Fruit fly (Drosophila melanogaster) whole organism, embryonic: ENCODE measurements around the gene CG33932.

Source experiments
- ATbp ChIP-seq: fragments of 200-800 bp; sonication (Bioruptor generic); optimal IDR thresholded peaks from 2 replicates; lab custom pipeline; 2017; ENCODE audit warnings: missing biosample characterization, mild to moderate bottlenecking, missing genetic modification characterization, missing genetic modification reagents
- Adf1 ChIP-seq: fragments of 200-800 bp; sonication (Bioruptor generic); IDR thresholded peaks from 2 replicates; pipeline ENCODE4 v1.3.6; 2022; ENCODE audit warnings: missing biosample characterization, missing genetic modification characterization
- CG12155 ChIP-seq: fragments of 200-800 bp; sonication (Bioruptor generic); optimal IDR thresholded peaks from 3 replicates; lab custom pipeline; 2016; ENCODE audit warnings: missing biosample characterization, missing genetic modification characterization
- CG12299 ChIP-seq: fragments of 200-800 bp; sonication (Bioruptor generic); optimal IDR thresholded peaks from 2 replicates; lab custom pipeline; 2018; ENCODE audit warnings: missing biosample characterization, mild to moderate bottlenecking, missing genetic modification characterization
- CG12744 ChIP-seq: fragments of 200-800 bp; sonication (Bioruptor generic); optimal IDR thresholded peaks from 2 replicates; lab custom pipeline; 2016; ENCODE audit warnings: missing biosample characterization, missing genetic modification characterization
- CG13894 ChIP-seq: fragments of 200-800 bp; sonication (Bioruptor generic); optimal IDR thresholded peaks from 3 replicates; lab custom pipeline; 2018; ENCODE audit warnings: missing biosample characterization, mild to moderate bottlenecking, missing genetic modification characterization, moderate library complexity
- CG15514 ChIP-seq: fragments of 200-800 bp; sonication (Bioruptor generic); optimal IDR thresholded peaks from 3 replicates; lab custom pipeline; 2017; ENCODE audit warnings: missing biosample characterization, missing genetic modification characterization, mild to moderate bottlenecking, moderate library complexity, missing genetic modification reagents
- CG15696 ChIP-seq: fragments of 200-800 bp; sonication (Bioruptor generic); optimal IDR thresholded peaks from 2 replicates; lab custom pipeline; 2019; ENCODE audit warnings: missing biosample characterization, mild to moderate bottlenecking, missing genetic modification characterization, moderate library complexity
- CG2116 ChIP-seq: fragments of 200-800 bp; sonication (Bioruptor generic); optimal IDR thresholded peaks from 3 replicates; lab custom pipeline; 2018; ENCODE audit warnings: missing biosample characterization, mild to moderate bottlenecking, missing genetic modification characterization
- CG32767 ChIP-seq: fragments of 200-800 bp; sonication (Bioruptor generic); IDR thresholded peaks from 2 replicates; pipeline ENCODE4 v1.3.6; 2022; ENCODE audit warnings: missing biosample characterization, missing genetic modification characterization
- CG33557 ChIP-seq: fragments of 200-800 bp; sonication (Bioruptor generic); optimal IDR thresholded peaks from 2 replicates; lab custom pipeline; 2019; ENCODE audit warnings: missing biosample characterization, mild to moderate bottlenecking, missing genetic modification characterization, moderate library complexity
- CG3995 ChIP-seq: fragments of 200-800 bp; sonication (Bioruptor generic); optimal IDR thresholded peaks from 3 replicates; lab custom pipeline; 2016; ENCODE audit warnings: missing biosample characterization, missing genetic modification characterization
- CG6254 ChIP-seq: fragments of 200-800 bp; sonication (Bioruptor generic); optimal IDR thresholded peaks from 3 replicates; lab custom pipeline; 2017; ENCODE audit warnings: mild to moderate bottlenecking, missing biosample characterization, missing genetic modification reagents, missing genetic modification characterization
- CG7271 ChIP-seq: fragments of 200-800 bp; sonication (Bioruptor generic); optimal IDR thresholded peaks from 2 replicates; lab custom pipeline; 2018; ENCODE audit warnings: missing biosample characterization, mild to moderate bottlenecking, missing genetic modification characterization, moderate library complexity
- CG8478 ChIP-seq: fragments of >200 bp; optimal IDR thresholded peaks from 2 replicates; lab custom pipeline; 2018
- CG9215 ChIP-seq: fragments of 200-800 bp; sonication (Bioruptor generic); IDR thresholded peaks from 2 replicates; pipeline ENCODE4 v1.3.6; 2022; ENCODE audit warnings: missing biosample characterization, missing genetic modification characterization
- CTCF ChIP-seq: fragments of 200-800 bp; sonication (Bioruptor generic); optimal IDR thresholded peaks from 2 replicates; lab custom pipeline; 2017; ENCODE audit warnings: missing biosample characterization, mild to moderate bottlenecking, missing genetic modification characterization, moderate library complexity
- Dip2 ChIP-seq: fragments of 200-800 bp; sonication (Bioruptor generic); IDR thresholded peaks from 2 replicates; pipeline ENCODE4 v1.3.6; 2022; ENCODE audit warnings: missing biosample characterization, missing genetic modification characterization
- H15 ChIP-seq: fragments of 200-800 bp; sonication (Bioruptor generic); IDR thresholded peaks from 3 replicates; pipeline ENCODE4 v1.3.6; 2022; ENCODE audit warnings: missing biosample characterization, missing genetic modification characterization
- HmgD ChIP-seq: fragments of 200-800 bp; sonication (Bioruptor generic); optimal IDR thresholded peaks from 3 replicates; lab custom pipeline; 2016; ENCODE audit warnings: missing biosample characterization, missing genetic modification characterization
- HmgZ ChIP-seq: fragments of 200-800 bp; sonication (Bioruptor generic); optimal IDR thresholded peaks from 2 replicates; lab custom pipeline; 2018; ENCODE audit warnings: missing biosample characterization, mild to moderate bottlenecking, missing genetic modification characterization
- Hr51 ChIP-seq, 2 experiments: fragments of 200-800 bp; sonication (Bioruptor generic); optimal IDR thresholded peaks; 2 replicates in 1 of 2; 3 replicates in 1 of 2; lab custom pipeline; 2016 to 2018; ENCODE audit warnings: missing biosample characterization in 2 of 2, missing genetic modification characterization in 2 of 2, mild to moderate bottlenecking in 1 of 2, moderate library complexity in 1 of 2
- Med ChIP-seq: fragments of 200-800 bp; sonication (Bioruptor generic); peaks from one replicate; lab custom pipeline; 2016; ENCODE audit warnings: missing biosample characterization, missing genetic modification characterization, mild to moderate bottlenecking, inconsistent platforms, moderate library complexity
- NK7.1 ChIP-seq: fragments of 200-800 bp; sonication (Bioruptor generic); optimal IDR thresholded peaks from 3 replicates; lab custom pipeline; 2016; ENCODE audit warnings: missing biosample characterization, missing genetic modification characterization
- Oaz ChIP-seq: fragments of 200-800 bp; sonication (Bioruptor generic); IDR thresholded peaks from 2 replicates; pipeline ENCODE4 v1.3.6; 2022; ENCODE audit warnings: missing biosample characterization, missing genetic modification characterization
- Pdp1 ChIP-seq, 2 experiments: fragments of 200-800 bp; sonication (Bioruptor generic); optimal IDR thresholded peaks; 3 replicates each; lab custom pipeline; 2016; ENCODE audit warnings: missing biosample characterization in 2 of 2, missing genetic modification characterization in 2 of 2, mild to moderate bottlenecking in 1 of 2, moderate library complexity in 1 of 2
- Sry-β ChIP-seq: fragments of 200-800 bp; sonication (Bioruptor generic); optimal IDR thresholded peaks from 2 replicates; lab custom pipeline; 2018; ENCODE audit warnings: missing biosample characterization, mild to moderate bottlenecking, missing genetic modification characterization, moderate library complexity
- Trl ChIP-seq, 3 experiments: fragments of >200 bp in 2 of 3; fragments of 200-800 bp in 1 of 3; sonication (Bioruptor generic) in 1 of 3; optimal IDR thresholded peaks; 2 replicates in 1 of 3; 3 replicates in 2 of 3; lab custom pipeline; 2016 to 2017; ENCODE audit warnings: missing biosample characterization in 1 of 3, missing genetic modification characterization in 1 of 3
- Xbp1 ChIP-seq: fragments of 200-800 bp; sonication (Bioruptor generic); optimal IDR thresholded peaks from 3 replicates; lab custom pipeline; 2016; ENCODE audit warnings: missing biosample characterization, mild to moderate bottlenecking, missing genetic modification characterization
- abd-A ChIP-seq: fragments of 200-800 bp; sonication (Bioruptor generic); optimal IDR thresholded peaks from 3 replicates; lab custom pipeline; 2019; ENCODE audit warnings: missing biosample characterization, mild to moderate bottlenecking, missing genetic modification characterization, moderate library complexity
- btn ChIP-seq: fragments of 200-800 bp; sonication (Bioruptor generic); optimal IDR thresholded peaks from 2 replicates; lab custom pipeline; 2016; ENCODE audit warnings: missing biosample characterization, missing genetic modification characterization
- cg ChIP-seq: fragments of 200-800 bp; sonication (Bioruptor generic); optimal IDR thresholded peaks from 3 replicates; lab custom pipeline; 2019; ENCODE audit warnings: missing biosample characterization, mild to moderate bottlenecking, missing genetic modification characterization, moderate library complexity
- crol ChIP-seq: fragments of 200-800 bp; sonication (Bioruptor generic); IDR thresholded peaks from 2 replicates; pipeline ENCODE4 v1.3.6; 2022; ENCODE audit warnings: missing biosample characterization, missing genetic modification characterization
- danr ChIP-seq: fragments of 200-800 bp; sonication (Bioruptor generic); IDR thresholded peaks from 2 replicates; pipeline ENCODE4 v1.3.6; 2022; ENCODE audit warnings: missing biosample characterization, missing genetic modification characterization
- disco-r ChIP-seq: fragments of 200-800 bp; sonication (Bioruptor generic); optimal IDR thresholded peaks from 2 replicates; lab custom pipeline; 2016; ENCODE audit warnings: missing biosample characterization, missing genetic modification characterization
- ewg ChIP-seq: fragments of 200-800 bp; sonication (Bioruptor generic); optimal IDR thresholded peaks from 3 replicates; lab custom pipeline; 2017; ENCODE audit warnings: mild to moderate bottlenecking, missing biosample characterization, missing genetic modification reagents, missing genetic modification characterization
- gsb-n ChIP-seq: fragments of 200-800 bp; sonication (Bioruptor generic); optimal IDR thresholded peaks from 3 replicates; lab custom pipeline; 2018; ENCODE audit warnings: missing biosample characterization, mild to moderate bottlenecking, missing genetic modification characterization
- kay ChIP-seq: fragments of 200-800 bp; sonication (Bioruptor generic); optimal IDR thresholded peaks from 2 replicates; lab custom pipeline; 2016; ENCODE audit warnings: missing biosample characterization, missing genetic modification characterization
- mam ChIP-seq: fragments of 200-800 bp; sonication (Bioruptor generic); optimal IDR thresholded peaks from 3 replicates; lab custom pipeline; 2016; ENCODE audit warnings: missing biosample characterization, missing genetic modification characterization
- nerfin-1 ChIP-seq: fragments of 200-800 bp; sonication (Bioruptor generic); optimal IDR thresholded peaks from 3 replicates; lab custom pipeline; 2019; ENCODE audit warnings: missing biosample characterization, mild to moderate bottlenecking, missing genetic modification characterization, moderate library complexity
- pros ChIP-seq: fragments of 200-800 bp; sonication (Bioruptor generic); optimal IDR thresholded peaks from 3 replicates; lab custom pipeline; 2019; ENCODE audit warnings: missing biosample characterization, mild to moderate bottlenecking, missing genetic modification characterization, moderate library complexity
- pzg ChIP-seq: fragments of 200-800 bp; sonication (Bioruptor generic); optimal IDR thresholded peaks from 3 replicates; lab custom pipeline; 2018; ENCODE audit warnings: missing biosample characterization, mild to moderate bottlenecking, missing genetic modification characterization, moderate library complexity
- scrt ChIP-seq: fragments of 200-800 bp; sonication (Bioruptor generic); optimal IDR thresholded peaks from 2 replicates; lab custom pipeline; 2018; ENCODE audit warnings: missing biosample characterization, mild to moderate bottlenecking, missing genetic modification characterization, moderate library complexity
- sens ChIP-seq: fragments of 200-800 bp; sonication (Bioruptor generic); peaks from one replicate; lab custom pipeline; 2016; ENCODE audit warnings: missing biosample characterization, missing genetic modification characterization
- sob ChIP-seq: fragments of 200-800 bp; sonication (Bioruptor generic); IDR thresholded peaks from 2 replicates; pipeline ENCODE4 v1.3.6; 2022; ENCODE audit warnings: missing biosample characterization, missing genetic modification characterization
- tap ChIP-seq: fragments of 200-800 bp; optimal IDR thresholded peaks from 3 replicates; lab custom pipeline; 2019; ENCODE audit warnings: missing biosample characterization, mild to moderate bottlenecking, missing genetic modification characterization, moderate library complexity
- tin ChIP-seq: fragments of 200-800 bp; sonication (Bioruptor generic); optimal IDR thresholded peaks from 3 replicates; lab custom pipeline; 2016; ENCODE audit warnings: missing biosample characterization, missing genetic modification characterization
- trem ChIP-seq: fragments of 200-800 bp; optimal IDR thresholded peaks from 3 replicates; lab custom pipeline; 2019; ENCODE audit warnings: missing biosample characterization, mild to moderate bottlenecking, missing genetic modification characterization, moderate library complexity
- yki ChIP-seq: fragments of >200 bp; optimal IDR thresholded peaks from 3 replicates; lab custom pipeline; 2018
- z ChIP-seq: fragments of 200-800 bp; sonication (Bioruptor generic); IDR thresholded peaks from 3 replicates; pipeline ENCODE4 v1.3.6; 2022; ENCODE audit warnings: missing biosample characterization, missing genetic modification characterization

The CG33932 gene

DNA sequence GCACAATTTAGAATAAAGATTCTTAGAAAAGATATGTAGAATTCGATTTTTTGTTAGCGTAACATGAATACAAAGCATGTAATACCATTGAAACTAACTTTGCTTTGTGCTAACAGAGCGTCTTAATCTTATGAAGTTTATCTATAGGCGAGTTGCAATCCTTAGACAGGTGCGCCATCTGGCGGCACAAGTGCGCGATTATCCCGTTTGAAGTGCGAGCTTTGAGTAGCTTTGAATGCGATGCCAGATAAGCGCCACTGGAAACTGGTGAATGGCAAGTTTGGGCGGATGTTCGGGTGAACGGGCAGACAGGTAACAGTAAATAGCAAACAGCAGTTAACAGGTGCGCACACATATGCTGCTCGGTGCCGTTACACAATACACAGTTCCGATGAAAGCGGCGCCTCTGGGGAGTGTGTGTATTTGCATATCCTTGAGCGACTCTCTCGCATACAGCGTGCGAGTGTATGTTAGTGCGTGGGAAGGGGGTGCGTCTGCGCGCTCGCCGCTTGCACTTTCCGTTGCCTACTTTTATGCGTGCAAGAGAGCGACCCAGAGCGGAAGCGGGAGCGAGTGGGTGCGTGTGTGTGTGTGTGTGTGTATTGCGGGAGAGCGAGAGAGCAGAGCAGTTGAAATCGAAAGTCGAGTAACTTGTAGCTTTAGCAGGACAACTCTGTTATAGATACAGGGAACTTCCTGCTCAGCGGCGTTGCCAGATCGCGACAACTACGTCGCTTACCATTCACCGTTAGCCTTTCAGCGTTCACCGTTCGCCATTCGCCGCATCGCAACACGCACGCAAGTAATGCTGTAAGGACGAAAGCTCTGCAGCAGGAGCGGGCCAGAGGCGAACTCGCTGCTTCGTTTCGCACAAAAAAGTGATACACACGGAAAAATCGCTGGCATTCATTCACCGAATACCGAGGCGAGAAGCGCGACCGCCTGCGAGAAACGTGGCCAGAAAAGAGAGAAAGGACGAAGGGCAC lies 25.9 kb upstream of the CG33932 start, which contains the start of gene CG12531:
CG12531 (plus strand) TSS at position 936 of the 986 bp plus-strand sequence.
- no peak for TF ChIP-seq kay (GFP tag; lab: Kevin White, UChicago)
- TF ChIP-seq pzg, result peak; percentile 10
- peak; percentile 28 for TF ChIP-seq sens (GFP tag; lab: Kevin White, UChicago)
- TF ChIP-seq ewg, result peak; percentile 90
- peak; percentile 14 for TF ChIP-seq abd-A
- peak; percentile 20 for TF ChIP-seq Med
- peak; percentile 50 for TF ChIP-seq scrt
- TF ChIP-seq Pdp1 (GFP tag; optimal IDR thresholded peaks at IDR 0.05; lab: Kevin White, UChicago), result peak in 1 of 2 experiments; percentile 57
- TF ChIP-seq yki (lab: Kevin White, UChicago), result peak; percentile 7
- TF ChIP-seq z (GFP tag; lab: Robert Waterston, UW), result no peak
- peak in 1 of 2 experiments; percentile 12 for TF ChIP-seq Hr51 (GFP tag; optimal IDR thresholded peaks at IDR 0.05; lab: Kevin White, UChicago)
- TF ChIP-seq crol (GFP tag; lab: Robert Waterston, UW), result peak; percentile 10; the same call in 1 of the 2 replicates
- peak; percentile 39 for TF ChIP-seq pros
- no peak for TF ChIP-seq mam
- peak; percentile 61; the same call in 1 of the 2 replicates for TF ChIP-seq CG32767 (GFP tag; lab: Robert Waterston, UW)
- peak; percentile 77 for TF ChIP-seq CG12155 (GFP tag; lab: Kevin White, UChicago)
- TF ChIP-seq Adf1, result no peak
- no peak for TF ChIP-seq disco-r
- peak; percentile 5 for TF ChIP-seq CG3995 (GFP tag; lab: Kevin White, UChicago)
- no peak for TF ChIP-seq CG6254 (GFP tag; lab: Kevin White, UChicago)
- TF ChIP-seq CG8478 (lab: Kevin White, UChicago), result peak; percentile 22
- peak; percentile 89 for TF ChIP-seq CTCF (GFP tag; lab: Kevin White, UChicago)
- TF ChIP-seq CG13894 (tag; lab: Kevin White, UChicago), result peak; percentile 24
- TF ChIP-seq cg (GFP tag; lab: Kevin White, UChicago), result peak; percentile 61
- peak; percentile 67 to 81 for TF ChIP-seq Trl (optimal IDR thresholded peaks at IDR 0.05; lab: Kevin White, UChicago)
- no peak for TF ChIP-seq Trl (GFP tag; optimal IDR thresholded peaks at IDR 0.05; lab: Kevin White, UChicago)

DNA sequence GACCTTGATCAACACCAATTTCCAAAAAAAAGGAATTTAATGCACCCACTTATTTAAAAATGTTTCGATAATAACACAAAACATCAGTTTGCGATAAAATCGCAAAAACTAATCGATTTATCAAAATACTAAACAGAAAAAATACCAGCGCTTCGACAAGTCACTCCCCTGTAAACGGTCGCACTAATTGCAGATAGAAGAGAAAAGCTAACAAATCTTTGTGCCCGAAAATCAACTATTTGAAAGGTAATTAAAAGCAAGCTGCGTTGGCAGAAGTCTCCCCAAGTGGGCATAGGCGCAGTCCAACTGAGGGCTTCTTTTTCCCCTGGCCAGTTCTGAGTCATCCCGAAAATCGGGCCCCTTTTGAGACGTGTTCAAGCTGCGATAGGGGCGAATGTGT lies 13.4 kb upstream of the CG33932 start, which contains the start of gene AP-1-2beta:
AP-1-2beta (plus strand) TSS at position 161 of the 400 bp plus-strand sequence.
- no peak for TF ChIP-seq ATbp
- no peak for TF ChIP-seq CG12299 (tag; lab: Kevin White, UChicago)
- TF ChIP-seq Oaz (GFP tag; lab: Robert Waterston, UW), result no peak
- TF ChIP-seq CG15696, result no peak
- TF ChIP-seq trem (tag; lab: Kevin White, UChicago), result peak; percentile 43
- no peak for TF ChIP-seq CG9215 (GFP tag; lab: Robert Waterston, UW)
- no peak for TF ChIP-seq HmgD (GFP tag; lab: Kevin White, UChicago)
- TF ChIP-seq tap (tag; lab: Kevin White, UChicago), result no peak
- TF ChIP-seq tin, result no peak
- TF ChIP-seq NK7.1 (GFP tag; lab: Kevin White, UChicago), result no peak
- TF ChIP-seq Dip2, result no peak
- no peak for TF ChIP-seq Sry-β (GFP tag; lab: Kevin White, UChicago)
- peak; percentile 64 for TF ChIP-seq CG2116 (GFP tag; lab: Kevin White, UChicago)
- no peak for TF ChIP-seq btn (GFP tag; lab: Kevin White, UChicago)
- peak; percentile 55 for TF ChIP-seq pzg
- no peak for TF ChIP-seq CG12744 (GFP tag; lab: Kevin White, UChicago)
- no peak for TF ChIP-seq Xbp1 (GFP tag; lab: Kevin White, UChicago)
- no peak for TF ChIP-seq sob (GFP tag; lab: Robert Waterston, UW)
- TF ChIP-seq gsb-n (tag; lab: Kevin White, UChicago), result no peak
- peak; percentile 86 for TF ChIP-seq nerfin-1 (tag; lab: Kevin White, UChicago)
- no peak for TF ChIP-seq HmgZ (tag; lab: Kevin White, UChicago)
- TF ChIP-seq CG15514, result peak; percentile 9
- no peak for TF ChIP-seq danr (GFP tag; lab: Robert Waterston, UW)
- no peak for TF ChIP-seq H15 (GFP tag; lab: Robert Waterston, UW)
- TF ChIP-seq CG33557 (GFP tag; lab: Kevin White, UChicago), result no peak
- TF ChIP-seq CG7271 (tag; lab: Kevin White, UChicago), result no peak
